Fruit fly (Drosophila melanogaster): Measurements from ENCODE around the gene beat-VII.

The beat-VII gene

dm6 chr3R:26618818-26619217, 62.9 kb downstream of the beat-VII start, which contains the start of gene TwdlM:
Gene TwdlM (plus strand): TSS chr3R:26619118.
- no peak for TF ChIP-seq ss (GFP tag; optimal IDR thresholded peaks at IDR 0.05)
- TF ChIP-seq Eip78C (GFP tag): no peak
- no peak for TF ChIP-seq dsx (GFP tag; optimal IDR thresholded peaks at IDR 0.05; ENCODE audit: poor library complexity, severe bottlenecking)
- TF ChIP-seq CG4318 (GFP tag; optimal IDR thresholded peaks at IDR 0.05): no peak

- no peak for TF ChIP-seq CG15336 (GFP tag; IDR thresholded peaks at IDR 0.05)
- no peak for TF ChIP-seq Eip75B (GFP tag; optimal IDR thresholded peaks at IDR 0.05)
- no peak for TF ChIP-seq fd59A (GFP tag; optimal IDR thresholded peaks at IDR 0.05)
- TF ChIP-seq CG7368 (GFP tag; optimal IDR thresholded peaks at IDR 0.05): no peak
- TF ChIP-seq net (GFP tag; optimal IDR thresholded peaks at IDR 0.05): no peak
- no peak for TF ChIP-seq Blimp-1 (GFP tag; optimal IDR thresholded peaks at IDR 0.05)
- TF ChIP-seq pdm3 (GFP tag; optimal IDR thresholded peaks at IDR 0.05): no peak
- TF ChIP-seq lz (GFP tag; optimal IDR thresholded peaks at IDR 0.05): no peak
- no peak for TF ChIP-seq CG16779 (tag; optimal IDR thresholded peaks at IDR 0.05)
- TF ChIP-seq Eip78C (GFP tag): no peak
- TF ChIP-seq topi (GFP tag; optimal IDR thresholded peaks at IDR 0.05): no peak
- TF ChIP-seq Smox (GFP tag; optimal IDR thresholded peaks at IDR 0.05): no peak
- TF ChIP-seq CG11762 (GFP tag; optimal IDR thresholded peaks at IDR 0.05; ENCODE audit: insufficient read depth): no peak
- TF ChIP-seq CG32006 (GFP tag; optimal IDR thresholded peaks at IDR 0.05): no peak
- no peak for TF ChIP-seq CG3032 (tag; optimal IDR thresholded peaks at IDR 0.05)
- no peak for TF ChIP-seq CG6276 (GFP tag; optimal IDR thresholded peaks at IDR 0.05)
- TF ChIP-seq CG6163 (GFP tag; IDR thresholded peaks at IDR 0.05): no peak
- no peak for TF ChIP-seq Sox102F (GFP tag; optimal IDR thresholded peaks at IDR 0.05)
- no peak for TF ChIP-seq OdsH (GFP tag; optimal IDR thresholded peaks at IDR 0.05)
Observed at dm6 chr3R:26615428-26615827, 66.3 kb downstream of the beat-VII start.

dm6 chr3R:26606498-26606897, 75.3 kb downstream of the beat-VII start:
- no peak for TF ChIP-seq CG34406 (GFP tag; optimal IDR thresholded peaks at IDR 0.05)
- no peak for TF ChIP-seq CG11902 (GFP tag; optimal IDR thresholded peaks at IDR 0.05)
- TF ChIP-seq net (GFP tag; optimal IDR thresholded peaks at IDR 0.05): no peak
- no peak for TF ChIP-seq lz (GFP tag; optimal IDR thresholded peaks at IDR 0.05)
- TF ChIP-seq CG7368 (GFP tag; optimal IDR thresholded peaks at IDR 0.05): no peak
- no peak for TF ChIP-seq Smox (GFP tag; optimal IDR thresholded peaks at IDR 0.05)
- no peak for TF ChIP-seq Sox15 (GFP tag; optimal IDR thresholded peaks at IDR 0.05)
- no peak for TF ChIP-seq svp (GFP tag)
- no peak for TF ChIP-seq vri (GFP tag; optimal IDR thresholded peaks at IDR 0.05)
- no peak for TF ChIP-seq acj6 (GFP tag; optimal IDR thresholded peaks at IDR 0.05)
- no peak for TF ChIP-seq CG3032 (tag; optimal IDR thresholded peaks at IDR 0.05)
- no peak for TF ChIP-seq CG6276 (GFP tag; optimal IDR thresholded peaks at IDR 0.05)
- TF ChIP-seq cyc (GFP tag; optimal IDR thresholded peaks at IDR 0.05): no peak
- TF ChIP-seq dac (GFP tag; optimal IDR thresholded peaks at IDR 0.05): no peak
- TF ChIP-seq spab (GFP tag; optimal IDR thresholded peaks at IDR 0.05): no peak
- no peak for TF ChIP-seq fd59A (GFP tag; optimal IDR thresholded peaks at IDR 0.05)
- no peak for TF ChIP-seq Ets21C (GFP tag; optimal IDR thresholded peaks at IDR 0.05)

Measured in whole organism, prepupa.